Worm (Caenorhabditis elegans) whole organism, L4 larva: ENCODE results near the gene clec-82.
"Not testable (repeated sequence)": the region's sequence is repeated elsewhere in the genome, so short reads cannot be mapped to it uniquely, and the experiment has no call there.

Experiments
- D1046.2 ChIP-seq: fragments of 200-800 bp; sonication (Bioruptor generic); IDR thresholded peaks from 2 replicates; pipeline ENCODE4 v1.3.6; 2022; ENCODE audit warnings: missing genetic modification characterization, missing compliant biosample characterization
- R02D3.7 ChIP-seq: fragments of 150-350 bp; sonication (generic microtip); optimal IDR thresholded peaks from 3 replicates; lab custom pipeline; 2014; ENCODE audit warnings: missing biosample characterization, missing genetic modification characterization
- ceh-62 ChIP-seq: sonication (generic microtip); optimal IDR thresholded peaks from 2 replicates; lab custom pipeline; 2017; ENCODE audit warnings: missing biosample characterization, missing genetic modification characterization
- daf-19 ChIP-seq: fragments of 200-800 bp; sonication (Bioruptor generic); conservative IDR thresholded peaks from 2 replicates; pipeline ENCODE4 v1.3.6; 2022; ENCODE audit warnings: missing genetic modification characterization, missing compliant biosample characterization
- dmd-8 ChIP-seq: fragments of 200-800 bp; sonication (Bioruptor generic); IDR thresholded peaks from 2 replicates; pipeline ENCODE4 v1.3.6; 2022; ENCODE audit warnings: missing genetic modification characterization, missing compliant biosample characterization
- dve-1 ChIP-seq: sonication (generic microtip); optimal IDR thresholded peaks from 2 replicates; lab custom pipeline; 2017; ENCODE audit warnings: antibody characterized with exemption, mild to moderate bottlenecking, missing genetic modification characterization, missing compliant biosample characterization; ENCODE audit not compliant: insufficient read depth
- mxl-2 ChIP-seq: fragments of 200-800 bp; sonication (Bioruptor generic); conservative IDR thresholded peaks from 2 replicates; pipeline ENCODE4 v1.3.6; 2022; ENCODE audit warnings: missing genetic modification reagents, missing genetic modification characterization, missing compliant biosample characterization
- nhr-10 ChIP-seq: fragments of 150-350 bp; optimal IDR thresholded peaks from 2 replicates; lab custom pipeline; 2014; ENCODE audit warnings: missing biosample characterization, missing genetic modification characterization
- nhr-237 ChIP-seq: sonication (generic microtip); optimal IDR thresholded peaks from 2 replicates; lab custom pipeline; 2017; ENCODE audit warnings: missing biosample characterization, missing genetic modification characterization
- nhr-77 ChIP-seq: fragments of 150-350 bp; optimal IDR thresholded peaks from 2 replicates; lab custom pipeline; 2014; ENCODE audit warnings: missing biosample characterization, missing genetic modification characterization
- pha-4 ChIP-seq, 2 experiments: fragments of 150-350 bp in 1 of 2; fragments of 200-800 bp in 1 of 2; sonication (Bioruptor generic) in 1 of 2; IDR thresholded peaks in 1 of 2; optimal IDR thresholded peaks in 1 of 2; 2 replicates each; pipeline versions ENCODE4 v1.3.6 to Lab custom; 2014 to 2022; ENCODE audit warnings: missing genetic modification characterization in 2 of 2, missing genetic modification reagents in 2 of 2, missing biosample characterization in 1 of 2, missing compliant biosample characterization in 1 of 2
- saeg-2 ChIP-seq: fragments of 200-800 bp; sonication (Bioruptor generic); IDR thresholded peaks from 2 replicates; pipeline ENCODE4 v1.3.6; 2022; ENCODE audit warnings: missing genetic modification reagents, missing genetic modification characterization, missing compliant biosample characterization
- snpc-4 ChIP-seq: fragments of 150-350 bp; optimal IDR thresholded peaks from 2 replicates; lab custom pipeline; 2014; ENCODE audit warnings: missing biosample characterization, missing genetic modification characterization
- unc-39 ChIP-seq: sonication (generic microtip); optimal IDR thresholded peaks from 2 replicates; lab custom pipeline; 2017; ENCODE audit warnings: missing biosample characterization, missing genetic modification characterization

DNA sequence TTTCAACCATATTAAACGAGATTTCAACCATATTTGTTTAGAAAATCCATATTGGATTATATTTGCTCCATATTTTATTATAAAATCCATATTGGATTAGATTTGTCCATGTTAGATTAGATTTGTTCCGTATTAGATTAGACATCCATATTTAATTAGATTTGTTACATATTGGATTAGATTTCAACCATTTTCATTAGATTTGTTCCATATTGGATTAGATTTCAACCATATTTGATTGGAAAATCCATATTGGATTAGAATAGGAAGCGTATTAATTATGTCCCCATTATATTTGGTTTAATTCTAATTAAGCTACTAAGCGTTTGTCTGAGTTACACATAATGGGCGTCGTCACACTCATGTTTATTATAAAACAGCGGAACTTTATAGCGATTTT is 33.9 kb upstream of the clec-82 start, which contains the start of gene Y54G2A.44:
- TF ChIP-seq dmd-8 (GFP tag; lab: Robert Waterston, UW); daf-19 (GFP tag; lab: Robert Waterston, UW); nhr-10 (tag; lab: Kevin White, UChicago); snpc-4 (tag; lab: Kevin White, UChicago); nhr-237 (tag; lab: Kevin White, UChicago); mxl-2 (GFP tag; lab: Robert Waterston, UW); pha-4 (GFP tag; IDR thresholded peaks at IDR 0.05; lab: Robert Waterston, UW); pha-4 (tag; optimal IDR thresholded peaks at IDR 0.05; lab: Kevin White, UChicago); dve-1 (tag; lab: Kevin White, UChicago); ceh-62 (tag; lab: Kevin White, UChicago); unc-39 (tag; lab: Kevin White, UChicago); D1046.2 (GFP tag; lab: Robert Waterston, UW); saeg-2 (GFP tag; lab: Robert Waterston, UW); R02D3.7 (tag; lab: Kevin White, UChicago); nhr-77 (tag; lab: Kevin White, UChicago): not testable (repeated sequence)
